Fruit fly (Drosophila melanogaster) whole organism, pupa: ENCODE measurements around the gene ppk27.

ENCODE experiments used
- CG10348 ChIP-seq: fragments of 200-800 bp; sonication (Bioruptor generic); IDR thresholded peaks from 2 replicates; pipeline ENCODE4 v1.3.6; 2022; ENCODE audit warnings: missing biosample characterization, missing genetic modification characterization
- fd96Ca ChIP-seq: fragments of 200-800 bp; sonication (Bioruptor generic); IDR thresholded peaks from 3 replicates; pipeline ENCODE4 v1.3.6; 2022; ENCODE audit warnings: missing biosample characterization, missing genetic modification characterization

DNA sequence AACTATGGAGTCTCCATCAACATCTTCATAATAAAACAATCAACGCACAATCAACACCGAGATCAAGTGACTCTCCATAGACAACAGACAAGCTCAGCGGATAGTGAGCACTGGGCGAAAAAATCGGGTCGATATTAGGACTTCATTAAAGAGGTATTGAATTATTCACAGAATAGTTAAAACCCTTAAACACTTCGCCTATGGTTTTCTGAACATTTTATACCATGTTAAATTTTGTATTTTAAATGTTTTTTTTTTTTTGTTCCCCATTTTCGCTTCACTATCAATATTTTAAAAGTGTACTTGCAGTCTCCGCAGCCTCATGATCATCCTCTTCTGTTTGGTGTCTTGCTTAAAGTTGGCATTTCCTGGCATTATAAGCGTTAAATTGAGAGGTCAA lies 49.1 kb downstream of the ppk27 start:
- TF ChIP-seq fd96Ca (0 out of 3 replicates have a peak, but pooled peaks have one; percentile 21), CG10348 (GFP tag; lab: Robert Waterston, UW) (no peak)
